Fruit fly (Drosophila melanogaster): Measurements from ENCODE around the gene Eig71Ec.

DNA sequence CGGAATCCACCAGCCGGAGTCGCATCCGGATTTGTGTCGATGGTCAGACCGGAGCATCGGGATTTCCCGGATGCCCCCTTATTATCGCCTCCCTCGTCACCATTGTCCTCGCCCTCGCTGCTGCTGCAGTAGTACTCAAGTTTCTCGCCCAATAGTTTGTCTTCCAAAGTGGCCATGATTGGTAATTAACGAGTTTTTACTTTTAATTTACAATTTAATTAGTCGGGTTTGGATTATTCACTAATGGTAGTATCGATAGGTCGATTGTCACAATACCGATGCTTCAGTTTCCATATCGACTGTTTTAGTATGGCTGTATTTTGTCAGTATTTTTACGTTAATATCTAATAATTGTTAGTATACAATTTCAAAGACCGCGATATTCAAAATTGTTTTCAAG lies 41.9 kb downstream of the Eig71Ec start, which contains the start of gene CG7650:
- TF ChIP-seq Abd-B (GFP tag; optimal IDR thresholded peaks at IDR 0.05) (no peak), HLH106 (tag; optimal IDR thresholded peaks at IDR 0.05) (no peak), GATAd (GFP tag; optimal IDR thresholded peaks at IDR 0.05) (no peak), br (GFP tag; optimal IDR thresholded peaks at IDR 0.05) (no peak), h (GFP tag; optimal IDR thresholded peaks at IDR 0.05) (no peak), ey (GFP tag; optimal IDR thresholded peaks at IDR 0.05) (no peak), Hr78 (GFP tag; optimal IDR thresholded peaks at IDR 0.05) (no peak), lola (GFP tag; optimal IDR thresholded peaks at IDR 0.05) (no peak), psq (GFP tag; optimal IDR thresholded peaks at IDR 0.05) (no peak), Myc (optimal IDR thresholded peaks at IDR 0.05) (no peak), CG32264 (GFP tag; optimal IDR thresholded peaks at IDR 0.05) (no peak), CG9705 (GFP tag; optimal IDR thresholded peaks at IDR 0.05) (no peak), rgr (GFP tag; optimal IDR thresholded peaks at IDR 0.05) (no peak), Hnf4 (GFP tag; optimal IDR thresholded peaks at IDR 0.05) (no peak)

All from whole organism, wandering third instar larva.